Fruit fly (Drosophila melanogaster): ENCODE results near the gene stai.

Gene stai

dm6 chr2L:6090365-6090764 lies 9.8 kb upstream of the stai start (continued):
- TF ChIP-seq chm (GFP tag; IDR thresholded peaks at IDR 0.05) = 0 out of 2 replicates have a peak, but pooled peaks have one; percentile 27
- no peak for TF ChIP-seq unc-4 (GFP tag; IDR thresholded peaks at IDR 0.05; ENCODE audit: partially characterized antibody)
- TF ChIP-seq Nf-YA (GFP tag; IDR thresholded peaks at IDR 0.05) = no peak
- peak; percentile 69 for TF ChIP-seq Blimp-1 (GFP tag; optimal IDR thresholded peaks at IDR 0.05)
- peak; percentile 81 for TF ChIP-seq sd (tag; optimal IDR thresholded peaks at IDR 0.05)
- TF ChIP-seq tap (tag; optimal IDR thresholded peaks at IDR 0.05) = no peak
- TF ChIP-seq Ssrp (tag; optimal IDR thresholded peaks at IDR 0.05) = no peak
- TF ChIP-seq CG12104 (GFP tag; optimal IDR thresholded peaks at IDR 0.05) = no peak
- TF ChIP-seq az2 (GFP tag; optimal IDR thresholded peaks at IDR 0.05) = no peak
- no peak for TF ChIP-seq stwl (tag; optimal IDR thresholded peaks at IDR 0.05)
- TF ChIP-seq gsb (GFP tag; IDR thresholded peaks at IDR 0.05) = no peak
- peak; percentile 60 for TF ChIP-seq sug (tag; optimal IDR thresholded peaks at IDR 0.05)
- peak; percentile 16; the same call in 1 of the 2 replicates for TF ChIP-seq Bgb (GFP tag; IDR thresholded peaks at IDR 0.05; ENCODE audit: partially characterized antibody)
- peak; percentile 27 for TF ChIP-seq ftz-f1 (GFP tag; optimal IDR thresholded peaks at IDR 0.05)
- TF ChIP-seq CG17568 (GFP tag; optimal IDR thresholded peaks at IDR 0.05) = no peak
- peak; percentile 86; the same call in 2 of the 4 replicates for TF ChIP-seq chinmo (GFP tag; IDR thresholded peaks at IDR 0.05; ENCODE audit: partially characterized antibody)
- no peak for TF ChIP-seq CG13296 (GFP tag; optimal IDR thresholded peaks at IDR 0.05)
- no peak for TF ChIP-seq jumu (GFP tag; optimal IDR thresholded peaks at IDR 0.05)
- TF ChIP-seq CG11398 (GFP tag; optimal IDR thresholded peaks at IDR 0.05) = no peak
- no peak for TF ChIP-seq Mad (GFP tag; optimal IDR thresholded peaks at IDR 0.05)
- TF ChIP-seq ab (GFP tag; optimal IDR thresholded peaks at IDR 0.05) = no peak
- TF ChIP-seq CG9609 (GFP tag; optimal IDR thresholded peaks at IDR 0.05) = no peak
- TF ChIP-seq B-H2 (GFP tag; optimal IDR thresholded peaks at IDR 0.05) = peak; percentile 16
- TF ChIP-seq CG3838 (GFP tag; optimal IDR thresholded peaks at IDR 0.05) = no peak
- no peak for TF ChIP-seq CG13287 (GFP tag; IDR thresholded peaks at IDR 0.05; ENCODE audit: partially characterized antibody)
- no peak for TF ChIP-seq CG12299 (tag; optimal IDR thresholded peaks at IDR 0.05)
- no peak for TF ChIP-seq CG1792 (GFP tag; optimal IDR thresholded peaks at IDR 0.05)
- TF ChIP-seq CG8388 (GFP tag; optimal IDR thresholded peaks at IDR 0.05) = no peak
- TF ChIP-seq insv (GFP tag; optimal IDR thresholded peaks at IDR 0.05) = no peak
- no peak for TF ChIP-seq shn (GFP tag; optimal IDR thresholded peaks at IDR 0.05)
- TF ChIP-seq CG1832 (GFP tag; optimal IDR thresholded peaks at IDR 0.05) = no peak
- no peak for TF ChIP-seq Oaz (GFP tag; IDR thresholded peaks at IDR 0.05)
- no peak for TF ChIP-seq Side (GFP tag; optimal IDR thresholded peaks at IDR 0.05)
- TF ChIP-seq CG3281 (GFP tag; optimal IDR thresholded peaks at IDR 0.05) = no peak
- TF ChIP-seq Taf1 (GFP tag; IDR thresholded peaks at IDR 0.05) = no peak
- peak; percentile 67 for TF ChIP-seq Med (GFP tag)
- TF ChIP-seq Dp (GFP tag; optimal IDR thresholded peaks at IDR 0.05) = no peak
- TF ChIP-seq esg (GFP tag; conservative IDR thresholded peaks at IDR 0.05) = no peak
- no peak for TF ChIP-seq stc (GFP tag; IDR thresholded peaks at IDR 0.05)
- TF ChIP-seq cwo (GFP tag; optimal IDR thresholded peaks at IDR 0.05) = peak; percentile 68
- TF ChIP-seq nom (GFP tag; optimal IDR thresholded peaks at IDR 0.05) = no peak
- no peak for TF ChIP-seq CG3847 (GFP tag; IDR thresholded peaks at IDR 0.05)
- no peak for TF ChIP-seq Atf6 (GFP tag; IDR thresholded peaks at IDR 0.05)
- no peak for TF ChIP-seq Doc2 (GFP tag; IDR thresholded peaks at IDR 0.05)
- TF ChIP-seq gce (GFP tag; IDR thresholded peaks at IDR 0.05) = no peak
- no peak for TF ChIP-seq ro (GFP tag; IDR thresholded peaks at IDR 0.05)
- no peak for TF ChIP-seq usp (GFP tag; optimal IDR thresholded peaks at IDR 0.05)
- no peak for TF ChIP-seq Hr51 (GFP tag; optimal IDR thresholded peaks at IDR 0.05)
- no peak for TF ChIP-seq Hey (tag; optimal IDR thresholded peaks at IDR 0.05)
- no peak for TF ChIP-seq klu (GFP tag; IDR thresholded peaks at IDR 0.05)
- no peak for TF ChIP-seq jigr1 (GFP tag; IDR thresholded peaks at IDR 0.05)
- no peak for TF ChIP-seq CG17359 (tag; optimal IDR thresholded peaks at IDR 0.05)

Measured in whole organism, embryonic.